Fruit fly (Drosophila melanogaster) whole organism, embryonic: ENCODE results near the gene CG42258.
A peak's percentile ranks its signal among the peaks of the same experiment; 100 is the strongest.

Experiments
- CG10209 ChIP-seq: fragments of 200-800 bp; sonication (Bioruptor generic); optimal IDR thresholded peaks from 3 replicates; lab custom pipeline; 2017; ENCODE audit warnings: missing biosample characterization, mild to moderate bottlenecking, missing genetic modification characterization, missing genetic modification reagents
- CG10321 ChIP-seq: fragments of 200-800 bp; sonication (Bioruptor generic); IDR thresholded peaks from 2 replicates; pipeline ENCODE4 v1.3.6; 2022; ENCODE audit warnings: missing biosample characterization, missing genetic modification characterization
- CG11085 ChIP-seq: fragments of 200-800 bp; sonication (Bioruptor generic); IDR thresholded peaks from 2 replicates; pipeline ENCODE4 v1.3.6; 2022; ENCODE audit warnings: missing biosample characterization, missing genetic modification characterization
- CG11504 ChIP-seq: fragments of 200-800 bp; sonication (Bioruptor generic); optimal IDR thresholded peaks from 3 replicates; lab custom pipeline; 2019; ENCODE audit warnings: missing biosample characterization, mild to moderate bottlenecking, missing genetic modification characterization, moderate library complexity
- CG13894 ChIP-seq: fragments of 200-800 bp; sonication (Bioruptor generic); optimal IDR thresholded peaks from 3 replicates; lab custom pipeline; 2018; ENCODE audit warnings: missing biosample characterization, mild to moderate bottlenecking, missing genetic modification characterization, moderate library complexity
- CG14050 ChIP-seq: fragments of 200-800 bp; sonication (Bioruptor generic); IDR thresholded peaks from 3 replicates; pipeline ENCODE4 v1.3.6; 2022; ENCODE audit warnings: missing biosample characterization, missing genetic modification characterization
- CG14441 ChIP-seq: fragments of 200-800 bp; sonication (Bioruptor generic); IDR thresholded peaks from 2 replicates; pipeline ENCODE4 v1.3.6; 2022; ENCODE audit warnings: missing biosample characterization, missing genetic modification characterization
- CG2129 ChIP-seq: fragments of 200-800 bp; sonication (Bioruptor generic); IDR thresholded peaks from 2 replicates; pipeline ENCODE4 v1.3.6; 2022; ENCODE audit warnings: missing biosample characterization, missing genetic modification characterization; ENCODE audit not compliant: partially characterized antibody
- CG2202 ChIP-seq: fragments of 200-800 bp; sonication (Bioruptor generic); optimal IDR thresholded peaks from 2 replicates; lab custom pipeline; 2018; ENCODE audit warnings: missing biosample characterization, mild to moderate bottlenecking, missing genetic modification characterization
- CG31365 ChIP-seq: fragments of 200-800 bp; sonication (Bioruptor generic); optimal IDR thresholded peaks from 2 replicates; lab custom pipeline; 2018; ENCODE audit warnings: missing biosample characterization, mild to moderate bottlenecking, missing genetic modification characterization
- CG3163 ChIP-seq: fragments of 200-800 bp; sonication (Bioruptor generic); optimal IDR thresholded peaks from 3 replicates; lab custom pipeline; 2016; ENCODE audit warnings: missing biosample characterization, missing genetic modification characterization
- CG3281 ChIP-seq: fragments of 200-800 bp; sonication (Bioruptor generic); optimal IDR thresholded peaks from 3 replicates; lab custom pipeline; 2017; ENCODE audit warnings: missing biosample characterization, mild to moderate bottlenecking, missing genetic modification characterization
- CG6175 ChIP-seq: fragments of 200-800 bp; sonication (Bioruptor generic); IDR thresholded peaks from 3 replicates; pipeline ENCODE4 v1.3.6; 2022; ENCODE audit warnings: missing biosample characterization, missing genetic modification characterization
- CG6813 ChIP-seq: fragments of 200-800 bp; sonication (Bioruptor generic); optimal IDR thresholded peaks from 2 replicates; lab custom pipeline; 2017; ENCODE audit warnings: missing biosample characterization, missing genetic modification characterization, mild to moderate bottlenecking, moderate library complexity, missing genetic modification reagents
- CG8388 ChIP-seq: fragments of 200-800 bp; sonication (Bioruptor generic); optimal IDR thresholded peaks from 2 replicates; lab custom pipeline; 2019; ENCODE audit warnings: missing biosample characterization, mild to moderate bottlenecking, missing genetic modification characterization, moderate library complexity
- CHES-1-like ChIP-seq: fragments of 200-800 bp; sonication (Bioruptor generic); optimal IDR thresholded peaks from 2 replicates; lab custom pipeline; 2016; ENCODE audit warnings: missing biosample characterization, missing genetic modification characterization
- CoRest ChIP-seq: fragments of 200-800 bp; sonication (Bioruptor generic); optimal IDR thresholded peaks from 3 replicates; lab custom pipeline; 2018; ENCODE audit warnings: missing biosample characterization, mild to moderate bottlenecking, missing genetic modification characterization, moderate library complexity
- Dfd ChIP-seq, 2 experiments: fragments of >200 bp; optimal IDR thresholded peaks; 2 replicates each; lab custom pipeline; 2017; ENCODE audit warnings: missing biosample characterization in 2 of 2, missing genetic modification characterization in 2 of 2
- Doc2 ChIP-seq: fragments of 200-800 bp; sonication (Bioruptor generic); IDR thresholded peaks from 2 replicates; pipeline ENCODE4 v1.3.6; 2022; ENCODE audit warnings: missing biosample characterization, missing genetic modification characterization
- Dref ChIP-seq: fragments of 200-800 bp; sonication (Bioruptor generic); IDR thresholded peaks from 2 replicates; pipeline ENCODE4 v1.3.6; 2022; ENCODE audit warnings: missing biosample characterization, missing genetic modification characterization
- E2f2 ChIP-seq: fragments of 200-800 bp; sonication (Bioruptor generic); IDR thresholded peaks from 2 replicates; pipeline ENCODE4 v1.3.6; 2022; ENCODE audit warnings: missing biosample characterization, missing genetic modification characterization
- ERR ChIP-seq: fragments of 200-800 bp; sonication (Bioruptor generic); optimal IDR thresholded peaks from 2 replicates; lab custom pipeline; 2016; ENCODE audit warnings: missing biosample characterization, missing genetic modification characterization
- Ets97D ChIP-seq: fragments of 200-800 bp; sonication (Bioruptor generic); optimal IDR thresholded peaks from 3 replicates; lab custom pipeline; 2016; ENCODE audit warnings: missing biosample characterization, missing genetic modification characterization
- Gsc ChIP-seq: fragments of 200-800 bp; sonication (Bioruptor generic); IDR thresholded peaks from 2 replicates; pipeline ENCODE4 v1.3.6; 2022; ENCODE audit warnings: missing biosample characterization, missing genetic modification characterization
- Hey ChIP-seq: fragments of 200-800 bp; sonication (Bioruptor generic); optimal IDR thresholded peaks from 3 replicates; lab custom pipeline; 2018; ENCODE audit warnings: missing biosample characterization, mild to moderate bottlenecking, missing genetic modification characterization
- Hr3 ChIP-seq: fragments of 200-800 bp; sonication (Bioruptor generic); optimal IDR thresholded peaks from 3 replicates; lab custom pipeline; 2016; ENCODE audit warnings: missing biosample characterization, missing genetic modification characterization
- Lpt ChIP-seq: fragments of >200 bp; optimal IDR thresholded peaks from 2 replicates; lab custom pipeline; 2018; ENCODE audit warnings: missing biosample characterization, missing genetic modification characterization
- Myb ChIP-seq: fragments of 200-800 bp; sonication (Bioruptor generic); optimal IDR thresholded peaks from 2 replicates; lab custom pipeline; 2016; ENCODE audit warnings: missing biosample characterization, missing genetic modification characterization
- Poxn ChIP-seq: fragments of 200-800 bp; sonication (Bioruptor generic); IDR thresholded peaks from 2 replicates; pipeline ENCODE4 v1.3.6; 2022; ENCODE audit warnings: missing biosample characterization, missing genetic modification characterization
- Rfx ChIP-seq: fragments of 200-800 bp; sonication (Bioruptor generic); IDR thresholded peaks from 2 replicates; pipeline ENCODE4 v1.3.6; 2022; ENCODE audit warnings: missing biosample characterization, missing genetic modification characterization
- Ssrp ChIP-seq: fragments of 200-800 bp; sonication (Bioruptor generic); optimal IDR thresholded peaks from 2 replicates; lab custom pipeline; 2018; ENCODE audit warnings: missing biosample characterization, mild to moderate bottlenecking, missing genetic modification characterization, moderate library complexity
- abd-A ChIP-seq: fragments of 200-800 bp; sonication (Bioruptor generic); optimal IDR thresholded peaks from 3 replicates; lab custom pipeline; 2019; ENCODE audit warnings: missing biosample characterization, mild to moderate bottlenecking, missing genetic modification characterization, moderate library complexity
- al ChIP-seq: fragments of 200-800 bp; sonication (Bioruptor generic); IDR thresholded peaks from 2 replicates; pipeline ENCODE4 v1.3.6; 2022; ENCODE audit warnings: missing biosample characterization, missing genetic modification characterization
- btn ChIP-seq: fragments of 200-800 bp; sonication (Bioruptor generic); optimal IDR thresholded peaks from 2 replicates; lab custom pipeline; 2016; ENCODE audit warnings: missing biosample characterization, missing genetic modification characterization
- cato ChIP-seq: fragments of 200-800 bp; sonication (Bioruptor generic); optimal IDR thresholded peaks from 2 replicates; lab custom pipeline; 2016; ENCODE audit warnings: missing biosample characterization, missing genetic modification characterization, borderline replicate concordance
- chm ChIP-seq: fragments of 200-800 bp; sonication (Bioruptor generic); IDR thresholded peaks from 2 replicates; pipeline ENCODE4 v1.3.6; 2022; ENCODE audit warnings: missing biosample characterization, missing genetic modification characterization
- chn ChIP-seq: fragments of 200-800 bp; sonication (Bioruptor generic); optimal IDR thresholded peaks from 2 replicates; lab custom pipeline; 2016; ENCODE audit warnings: missing biosample characterization, missing genetic modification characterization
- dimm ChIP-seq: fragments of 200-800 bp; sonication (Bioruptor generic); IDR thresholded peaks from 2 replicates; pipeline ENCODE4 v1.3.6; 2022; ENCODE audit warnings: missing biosample characterization, missing genetic modification characterization
- disco-r ChIP-seq: fragments of 200-800 bp; sonication (Bioruptor generic); optimal IDR thresholded peaks from 2 replicates; lab custom pipeline; 2016; ENCODE audit warnings: missing biosample characterization, missing genetic modification characterization
- dmrt11E ChIP-seq: fragments of 200-800 bp; sonication (Bioruptor generic); optimal IDR thresholded peaks from 3 replicates; lab custom pipeline; 2018; ENCODE audit warnings: missing biosample characterization, mild to moderate bottlenecking, missing genetic modification characterization, moderate library complexity
- grau ChIP-seq: fragments of 200-800 bp; optimal IDR thresholded peaks from 3 replicates; lab custom pipeline; 2019; ENCODE audit warnings: missing biosample characterization, mild to moderate bottlenecking, missing genetic modification characterization, moderate library complexity
- lilli ChIP-seq: fragments of 200-800 bp; sonication (Bioruptor generic); optimal IDR thresholded peaks from 3 replicates; lab custom pipeline; 2016; ENCODE audit warnings: missing biosample characterization, missing genetic modification characterization
- mam ChIP-seq: fragments of 200-800 bp; sonication (Bioruptor generic); optimal IDR thresholded peaks from 3 replicates; lab custom pipeline; 2016; ENCODE audit warnings: missing biosample characterization, missing genetic modification characterization
- otp ChIP-seq: fragments of 200-800 bp; sonication (Bioruptor generic); IDR thresholded peaks from 3 replicates; pipeline ENCODE4, ENCODE4 v1.3.6; 2022; ENCODE audit warnings: missing biosample characterization, missing genetic modification characterization
- phol ChIP-seq: fragments of 200-800 bp; sonication (Bioruptor generic); optimal IDR thresholded peaks from 3 replicates; lab custom pipeline; 2018; ENCODE audit warnings: missing biosample characterization, mild to moderate bottlenecking, missing genetic modification characterization, moderate library complexity
- pita ChIP-seq: fragments of 200-800 bp; sonication (Bioruptor generic); optimal IDR thresholded peaks from 2 replicates; lab custom pipeline; 2017; ENCODE audit warnings: missing biosample characterization, mild to moderate bottlenecking, missing genetic modification characterization
- pzg ChIP-seq: fragments of 200-800 bp; sonication (Bioruptor generic); optimal IDR thresholded peaks from 3 replicates; lab custom pipeline; 2018; ENCODE audit warnings: missing biosample characterization, mild to moderate bottlenecking, missing genetic modification characterization, moderate library complexity
- sim ChIP-seq: fragments of 200-800 bp; sonication (Bioruptor generic); IDR thresholded peaks from 2 replicates; pipeline ENCODE4 v1.3.6; 2022; ENCODE audit warnings: missing biosample characterization, missing genetic modification characterization
- sisA ChIP-seq: fragments of 200-800 bp; sonication (Bioruptor generic); IDR thresholded peaks from 2 replicates; pipeline ENCODE4 v1.3.6; 2022; ENCODE audit warnings: missing biosample characterization, missing genetic modification characterization
- trh ChIP-seq: fragments of 200-800 bp; sonication (Bioruptor generic); optimal IDR thresholded peaks from 2 replicates; lab custom pipeline; 2016; ENCODE audit warnings: missing biosample characterization, missing genetic modification characterization
- vvl ChIP-seq: fragments of 200-800 bp; sonication (Bioruptor generic); IDR thresholded peaks from 2 replicates; pipeline ENCODE4 v1.3.6; 2022; ENCODE audit warnings: missing biosample characterization, missing genetic modification characterization

CG42258 gene

DNA sequence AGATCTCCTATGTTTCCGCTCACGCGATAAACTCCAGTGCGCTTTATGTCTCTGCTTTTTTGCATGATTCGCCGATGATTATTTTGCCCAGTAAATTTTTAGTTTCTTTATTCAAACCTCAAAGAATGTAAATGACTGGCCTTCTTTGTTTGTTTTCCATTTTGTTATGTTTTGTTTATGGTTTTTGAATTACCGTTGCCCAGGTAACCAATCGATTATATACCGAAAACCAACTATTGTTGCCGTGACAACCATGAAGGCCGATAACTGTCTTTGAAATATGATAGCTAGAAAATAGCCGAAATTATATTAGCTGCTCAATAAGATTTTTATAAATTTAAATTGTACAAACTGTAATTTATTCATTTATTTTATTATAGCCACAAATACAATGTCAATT is 33.2 kb downstream of the CG42258 start, which contains the start of gene Mks1:
Gene Mks1 (minus strand): TSS at position 101 of the 400 bp plus-strand sequence.
- TF ChIP-seq Dref (GFP tag; lab: Robert Waterston, UW) (peak; percentile 47), Myb (peak; percentile 56), Dfd (GFP tag; optimal IDR thresholded peaks at IDR 0.05; lab: Kevin White, UChicago) (no peak)

DNA sequence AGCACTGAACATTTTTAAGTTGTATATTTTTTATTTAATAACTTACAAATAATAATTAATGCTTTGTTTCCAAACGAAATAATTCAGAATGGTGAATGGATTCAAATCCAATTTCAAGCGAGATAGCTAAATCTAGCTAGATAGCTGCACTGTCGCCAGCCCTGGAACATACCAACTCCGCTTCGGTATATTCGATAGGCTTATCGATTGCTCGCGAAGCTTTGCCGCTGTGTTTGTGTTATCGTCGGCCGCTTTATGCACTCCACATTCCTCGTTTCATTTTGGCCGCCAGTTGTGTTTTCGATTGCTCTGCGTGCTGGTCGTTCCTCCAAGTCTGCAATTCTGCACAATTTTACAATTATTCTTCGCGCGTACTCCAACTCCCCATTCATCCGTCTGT is 33.6 kb downstream of the CG42258 start, which contains the start of gene mdu:
Gene mdu (plus strand): TSS at position 259 of the 400 bp plus-strand sequence.
- TF ChIP-seq sim (GFP tag; lab: Robert Waterston, UW) (no peak), CG10209 (GFP tag; lab: Kevin White, UChicago) (peak; percentile 1), CG8388 (GFP tag; lab: Kevin White, UChicago) (no peak), CG6175 (GFP tag; lab: Robert Waterston, UW) (no peak), trh (GFP tag; lab: Kevin White, UChicago) (no peak), CG11504 (tag; lab: Kevin White, UChicago) (no peak), btn (GFP tag; lab: Kevin White, UChicago) (no peak), CG10321 (GFP tag; lab: Robert Waterston, UW) (no peak), CG31365 (tag; lab: Kevin White, UChicago) (no peak), lilli (GFP tag; lab: Kevin White, UChicago) (peak; percentile 20), Poxn (GFP tag; lab: Robert Waterston, UW) (no peak), CG14441 (GFP tag; lab: Robert Waterston, UW) (no peak), vvl (no peak), Hr3 (no peak), pita (GFP tag; lab: Kevin White, UChicago) (no peak), Rfx (peak; percentile 57; the same call in 1 of the 2 replicates), disco-r (GFP tag; lab: Kevin White, UChicago) (no peak), Ets97D (peak; percentile 13), CG11085 (no peak), chm (GFP tag; lab: Robert Waterston, UW) (peak; percentile 54), CG14050 (GFP tag; lab: Robert Waterston, UW) (no peak), CHES-1-like (GFP tag; lab: Kevin White, UChicago) (no peak), abd-A (tag; lab: Kevin White, UChicago) (no peak), phol (peak; percentile 47), Gsc (GFP tag; lab: Robert Waterston, UW) (no peak), dimm (GFP tag; lab: Robert Waterston, UW) (no peak), CG3281 (no peak), CG2202 (no peak), CG6813 (GFP tag; lab: Kevin White, UChicago) (no peak), Doc2 (GFP tag; lab: Robert Waterston, UW) (no peak), CG13894 (tag; lab: Kevin White, UChicago) (no peak), pzg (GFP tag; lab: Kevin White, UChicago) (peak; percentile 29), CoRest (tag; lab: Kevin White, UChicago) (peak; percentile 71), CG3163 (GFP tag; lab: Kevin White, UChicago) (no peak), Lpt (no peak), dmrt11E (tag; lab: Kevin White, UChicago) (peak; percentile 21), E2f2 (GFP tag; lab: Robert Waterston, UW) (no peak), mam (no peak), cato (no peak), Hey (no peak), grau (tag; lab: Kevin White, UChicago) (peak; percentile 48), ERR (GFP tag; lab: Kevin White, UChicago) (no peak), al (GFP tag; lab: Robert Waterston, UW) (no peak), CG2129 (GFP tag; lab: Robert Waterston, UW) (no peak), Ssrp (tag; lab: Kevin White, UChicago) (peak; percentile 25), sisA (GFP tag; lab: Robert Waterston, UW) (no peak), otp (no peak), chn (GFP tag; lab: Kevin White, UChicago) (no peak)
